Worm (Caenorhabditis elegans) whole organism, L4 larva: ENCODE results near the gene T02C12.5.

ENCODE experiments used
- D1046.2 ChIP-seq: fragments of 200-800 bp; sonication (Bioruptor generic); IDR thresholded peaks from 2 replicates; pipeline ENCODE4 v1.3.6; 2022; ENCODE audit warnings: missing genetic modification characterization, missing compliant biosample characterization
- F37D6.2 ChIP-seq: sonication (generic microtip); optimal IDR thresholded peaks from 2 replicates; lab custom pipeline; 2016; ENCODE audit warnings: mild to moderate bottlenecking, missing genetic modification characterization, missing compliant biosample characterization
- Y105C5A.15 ChIP-seq: fragments of 200-800 bp; sonication (Bioruptor generic); IDR thresholded peaks from 2 replicates; pipeline ENCODE4 v1.3.6; 2022; ENCODE audit warnings: missing genetic modification characterization, missing compliant biosample characterization
- Y48G9A.11 ChIP-seq: fragments of 200-800 bp; sonication (Bioruptor generic); IDR thresholded peaks from 2 replicates; pipeline ENCODE4 v1.3.6; 2022; ENCODE audit warnings: missing genetic modification reagents, missing genetic modification characterization, missing compliant biosample characterization
- ZK337.2 ChIP-seq: fragments of 200-800 bp; sonication (Bioruptor generic); IDR thresholded peaks from 2 replicates; pipeline ENCODE4 v1.3.6; 2022; ENCODE audit warnings: missing genetic modification reagents, missing genetic modification characterization, missing compliant biosample characterization
- ama-1 ChIP-seq: fragments of 150-350 bp; optimal IDR thresholded peaks from 2 replicates; lab custom pipeline; 2014; ENCODE audit warnings: inconsistent platforms, mixed read lengths
- arid-1 ChIP-seq: fragments of 200-800 bp; sonication (Bioruptor generic); conservative IDR thresholded peaks from 2 replicates; pipeline ENCODE4 v1.3.6; 2022; ENCODE audit warnings: missing genetic modification reagents, missing genetic modification characterization, missing compliant biosample characterization
- attf-4 ChIP-seq: sonication (generic microtip); optimal IDR thresholded peaks from 3 replicates; lab custom pipeline; 2017; ENCODE audit warnings: missing biosample characterization, missing genetic modification characterization
- ceh-32 ChIP-seq: sonication (generic microtip); optimal IDR thresholded peaks from 2 replicates; lab custom pipeline; 2016; ENCODE audit warnings: mild to moderate bottlenecking, missing genetic modification characterization, missing compliant biosample characterization; ENCODE audit not compliant: poor library complexity
- ceh-62 ChIP-seq: sonication (generic microtip); optimal IDR thresholded peaks from 2 replicates; lab custom pipeline; 2017; ENCODE audit warnings: missing biosample characterization, missing genetic modification characterization
- ceh-82 ChIP-seq: sonication (generic microtip); optimal IDR thresholded peaks from 2 replicates; lab custom pipeline; 2017; ENCODE audit warnings: missing biosample characterization, missing genetic modification characterization
- ces-1 ChIP-seq: fragments of 150-350 bp; sonication (generic microtip); optimal IDR thresholded peaks from 4 replicates; lab custom pipeline; 2014; ENCODE audit warnings: missing biosample characterization, missing genetic modification reagents, missing genetic modification characterization
- daf-16 ChIP-seq, 3 experiments: sonication (generic microtip); optimal IDR thresholded peaks; 2 replicates each; lab custom pipeline; 2016 to 2017; ENCODE audit warnings: missing genetic modification characterization in 3 of 3, missing genetic modification reagents in 3 of 3, mild to moderate bottlenecking in 2 of 3, missing compliant biosample characterization in 2 of 3, missing biosample characterization in 1 of 3, moderate library complexity in 1 of 3
- daf-8 ChIP-seq: fragments of 200-800 bp; sonication (Bioruptor generic); IDR thresholded peaks from 2 replicates; pipeline ENCODE4 v1.3.6; 2022; ENCODE audit warnings: missing genetic modification characterization, missing compliant biosample characterization
- dmd-6 ChIP-seq: fragments of 200-800 bp; sonication (Bioruptor generic); IDR thresholded peaks from 2 replicates; pipeline ENCODE4 v1.3.6; 2022; ENCODE audit warnings: missing genetic modification reagents, missing genetic modification characterization, missing compliant biosample characterization
- dmd-9 ChIP-seq: fragments of 200-800 bp; sonication (Bioruptor generic); IDR thresholded peaks from 2 replicates; pipeline ENCODE4 v1.3.6; 2022; ENCODE audit warnings: missing genetic modification reagents, missing genetic modification characterization, missing compliant biosample characterization
- dpl-1 ChIP-seq: fragments of 150-350 bp; optimal IDR thresholded peaks from 2 replicates; lab custom pipeline; 2014; ENCODE audit warnings: missing biosample characterization, missing genetic modification reagents, missing genetic modification characterization
- dve-1 ChIP-seq: sonication (generic microtip); optimal IDR thresholded peaks from 2 replicates; lab custom pipeline; 2017; ENCODE audit warnings: antibody characterized with exemption, mild to moderate bottlenecking, missing genetic modification characterization, missing compliant biosample characterization; ENCODE audit not compliant: insufficient read depth
- egl-27 ChIP-seq: sonication (generic microtip); optimal IDR thresholded peaks from 3 replicates; lab custom pipeline; 2017; ENCODE audit warnings: missing biosample characterization, missing genetic modification reagents, missing genetic modification characterization
- egl-43 ChIP-seq: fragments of 200-800 bp; sonication (Bioruptor generic); IDR thresholded peaks from 2 replicates; pipeline ENCODE4 v1.3.6; 2022; ENCODE audit warnings: missing genetic modification reagents, missing genetic modification characterization, missing compliant biosample characterization
- hlh-11 ChIP-seq: fragments of 200-800 bp; sonication (Bioruptor generic); optimal IDR thresholded peaks from 2 replicates; lab custom pipeline; 2018; ENCODE audit warnings: mild to moderate bottlenecking, missing genetic modification characterization, missing compliant biosample characterization
- hlh-30 ChIP-seq: sonication (generic microtip); optimal IDR thresholded peaks from 2 replicates; lab custom pipeline; 2017; ENCODE audit warnings: antibody characterized with exemption, mild to moderate bottlenecking, missing genetic modification characterization, missing compliant biosample characterization; ENCODE audit not compliant: insufficient read depth
- lin-1 ChIP-seq: fragments of 200-800 bp; sonication (Bioruptor generic); IDR thresholded peaks from 2 replicates; pipeline ENCODE4 v1.3.6; 2022; ENCODE audit warnings: missing genetic modification reagents, missing genetic modification characterization, missing compliant biosample characterization
- lin-38 ChIP-seq: fragments of 200-800 bp; sonication (Bioruptor generic); IDR thresholded peaks from 2 replicates; pipeline ENCODE4 v1.3.6; 2022; ENCODE audit warnings: missing genetic modification reagents, missing genetic modification characterization, missing compliant biosample characterization
- lin-39 ChIP-seq: fragments of 150-350 bp; optimal IDR thresholded peaks from 2 replicates; lab custom pipeline; 2014; ENCODE audit warnings: missing biosample characterization, missing genetic modification reagents, missing genetic modification characterization
- lsy-2 ChIP-seq, 2 experiments: fragments of 150-350 bp in 1 of 2; sonication (generic microtip) in 1 of 2; optimal IDR thresholded peaks; 2 replicates each; lab custom pipeline; 2014 to 2017; ENCODE audit warnings: missing biosample characterization in 2 of 2, missing genetic modification characterization in 2 of 2
- mdl-1 ChIP-seq, 2 experiments: fragments of 150-350 bp in 1 of 2; sonication (generic microtip) in 1 of 2; optimal IDR thresholded peaks; 2 replicates each; lab custom pipeline; 2014 to 2017; ENCODE audit warnings: missing biosample characterization in 2 of 2, missing genetic modification characterization in 2 of 2
- mes-2 ChIP-seq: sonication (generic microtip); optimal IDR thresholded peaks from 2 replicates; lab custom pipeline; 2016; ENCODE audit warnings: missing genotype, mild to moderate bottlenecking, missing genetic modification characterization, missing compliant biosample characterization; ENCODE audit not compliant: poor library complexity, severe bottlenecking
- nhr-10 ChIP-seq: fragments of 150-350 bp; optimal IDR thresholded peaks from 2 replicates; lab custom pipeline; 2014; ENCODE audit warnings: missing biosample characterization, missing genetic modification characterization
- nhr-102 ChIP-seq: sonication (generic microtip); optimal IDR thresholded peaks from 2 replicates; lab custom pipeline; 2016; ENCODE audit warnings: mild to moderate bottlenecking, missing genetic modification characterization, moderate library complexity, missing compliant biosample characterization
- nhr-237 ChIP-seq: sonication (generic microtip); optimal IDR thresholded peaks from 2 replicates; lab custom pipeline; 2017; ENCODE audit warnings: missing biosample characterization, missing genetic modification characterization
- nhr-41 ChIP-seq: fragments of 200-800 bp; sonication (Bioruptor generic); IDR thresholded peaks from 2 replicates; pipeline ENCODE4 v1.3.6; 2022; ENCODE audit warnings: missing genetic modification reagents, missing genetic modification characterization, missing compliant biosample characterization
- nhr-48 ChIP-seq: sonication (generic microtip); optimal IDR thresholded peaks from 2 replicates; lab custom pipeline; 2016; ENCODE audit warnings: mild to moderate bottlenecking, missing genetic modification characterization, missing compliant biosample characterization
- nhr-6 ChIP-seq: fragments of 150-350 bp; optimal IDR thresholded peaks from 2 replicates; lab custom pipeline; 2014; ENCODE audit warnings: missing biosample characterization, missing genetic modification characterization
- nhr-76 ChIP-seq: fragments of 150-350 bp; optimal IDR thresholded peaks from 2 replicates; lab custom pipeline; 2014; ENCODE audit warnings: missing biosample characterization, missing genetic modification characterization
- php-3 ChIP-seq: fragments of 200-800 bp; sonication (Bioruptor generic); IDR thresholded peaks from 2 replicates; pipeline ENCODE4 v1.3.6; 2022; ENCODE audit warnings: missing genetic modification reagents, missing genetic modification characterization, missing compliant biosample characterization
- pqm-1 ChIP-seq: sonication (generic microtip); optimal IDR thresholded peaks from 2 replicates; lab custom pipeline; 2017; ENCODE audit warnings: missing biosample characterization, missing genetic modification characterization
- sdz-12 ChIP-seq: fragments of 200-800 bp; sonication (Bioruptor generic); optimal IDR thresholded peaks from 2 replicates; lab custom pipeline; 2018; ENCODE audit warnings: mild to moderate bottlenecking, missing genetic modification characterization, missing compliant biosample characterization
- set-16 ChIP-seq: fragments of 200-800 bp; sonication (Bioruptor generic); IDR thresholded peaks from 2 replicates; pipeline ENCODE4 v1.3.6; 2022; ENCODE audit warnings: missing genetic modification reagents, missing genetic modification characterization, missing compliant biosample characterization
- skn-1 ChIP-seq: fragments of 150-350 bp; optimal IDR thresholded peaks from 2 replicates; lab custom pipeline; 2014; ENCODE audit warnings: missing biosample characterization, missing genetic modification characterization
- snpc-4 ChIP-seq: fragments of 150-350 bp; optimal IDR thresholded peaks from 2 replicates; lab custom pipeline; 2014; ENCODE audit warnings: missing biosample characterization, missing genetic modification characterization
- spr-1 ChIP-seq: sonication (generic microtip); optimal IDR thresholded peaks from 2 replicates; lab custom pipeline; 2016; ENCODE audit warnings: mild to moderate bottlenecking, missing genetic modification characterization, missing compliant biosample characterization
- spr-3 ChIP-seq: fragments of 200-800 bp; sonication (Bioruptor generic); optimal IDR thresholded peaks from 2 replicates; lab custom pipeline; 2018; ENCODE audit warnings: mild to moderate bottlenecking, missing genetic modification characterization, missing compliant biosample characterization
- tag-97 ChIP-seq: fragments of 200-800 bp; sonication (Bioruptor generic); IDR thresholded peaks from 2 replicates; pipeline ENCODE4 v1.3.6; 2022; ENCODE audit warnings: missing genetic modification characterization, missing compliant biosample characterization
- unc-130 ChIP-seq: sonication (generic microtip); optimal IDR thresholded peaks from 2 replicates; lab custom pipeline; 2016; ENCODE audit warnings: missing genetic modification reagents, missing genetic modification characterization, missing compliant biosample characterization
- unc-39 ChIP-seq: sonication (generic microtip); optimal IDR thresholded peaks from 2 replicates; lab custom pipeline; 2017; ENCODE audit warnings: missing biosample characterization, missing genetic modification characterization
- unc-62 ChIP-seq, 3 experiments: fragments of 150-350 bp in 1 of 3; sonication (generic microtip); optimal IDR thresholded peaks in 2 of 3; peaks in 1 of 3; 1 replicate in 1 of 3; 2 replicates in 2 of 3; lab custom pipeline; 2014 to 2017; ENCODE audit warnings: missing biosample characterization in 3 of 3, missing genetic modification characterization in 3 of 3, missing genetic modification reagents in 3 of 3, missing genotype in 1 of 3
- zip-2 ChIP-seq: fragments of 150-350 bp; optimal IDR thresholded peaks from 2 replicates; lab custom pipeline; 2014; ENCODE audit warnings: missing biosample characterization, missing genetic modification characterization
- ztf-11 ChIP-seq: fragments of 150-350 bp; optimal IDR thresholded peaks from 2 replicates; lab custom pipeline; 2014; ENCODE audit warnings: missing biosample characterization, missing genetic modification characterization

Gene T02C12.5

ce11 chrIII:4039775-4040174 is 11.8 kb upstream of the T02C12.5 start (continued):
- TF ChIP-seq lsy-2 (tag; optimal IDR thresholded peaks at IDR 0.05; lab: Kevin White, UChicago): no peak
- no peak for TF ChIP-seq nhr-10
- no peak for TF ChIP-seq dpl-1
- TF ChIP-seq skn-1 (tag; lab: Kevin White, UChicago): no peak
- no peak for TF ChIP-seq snpc-4 (tag; lab: Kevin White, UChicago)
- TF ChIP-seq spr-1 (tag; lab: Kevin White, UChicago): no peak
- TF ChIP-seq lin-1 (GFP tag; lab: Robert Waterston, UW): no peak
- TF ChIP-seq unc-39 (tag; lab: Kevin White, UChicago): no peak
- no peak for TF ChIP-seq nhr-76 (tag; lab: Kevin White, UChicago)
- TF ChIP-seq Y48G9A.11 (GFP tag; lab: Robert Waterston, UW): no peak
- no peak for TF ChIP-seq ZK337.2 (GFP tag; lab: Robert Waterston, UW)
- TF ChIP-seq nhr-6 (tag; lab: Kevin White, UChicago): no peak
- TF ChIP-seq pqm-1 (tag; lab: Kevin White, UChicago): peak; percentile 99
- peak in 1 of 2 experiments; percentile 35 for TF ChIP-seq unc-62 (GFP tag; optimal IDR thresholded peaks at IDR 0.05 in 1 of 2; lab: Kevin White, UChicago)
- TF ChIP-seq unc-62 (tag; optimal IDR thresholded peaks at IDR 0.05; lab: Kevin White, UChicago): no peak
- no peak for TF ChIP-seq nhr-48
- no peak for TF ChIP-seq egl-43 (GFP tag; lab: Robert Waterston, UW)
- TF ChIP-seq lin-38 (GFP tag; lab: Robert Waterston, UW): no peak
- no peak for TF ChIP-seq hlh-30 (tag; lab: Kevin White, UChicago)
- no peak for TF ChIP-seq sdz-12 (GFP tag; lab: Kevin White, UChicago)
- TF ChIP-seq daf-16 (GFP tag; optimal IDR thresholded peaks at IDR 0.05; lab: Kevin White, UChicago): no peak
- peak; percentile 91 for TF ChIP-seq daf-16 (tag; optimal IDR thresholded peaks at IDR 0.05; lab: Kevin White, UChicago)
- peak; percentile 58 for TF ChIP-seq dmd-6 (GFP tag; lab: Robert Waterston, UW)
- no peak for TF ChIP-seq mes-2 (tag; lab: Kevin White, UChicago)
- no peak for TF ChIP-seq ces-1
- TF ChIP-seq egl-27: no peak
- TF ChIP-seq mdl-1 (tag; optimal IDR thresholded peaks at IDR 0.05; lab: Kevin White, UChicago): no peak
- no peak for TF ChIP-seq zip-2 (tag; lab: Kevin White, UChicago)
- no peak for TF ChIP-seq dmd-9 (GFP tag; lab: Robert Waterston, UW)
- TF ChIP-seq ztf-11 (tag; lab: Kevin White, UChicago): no peak
- TF ChIP-seq unc-130 (GFP tag; lab: Kevin White, UChicago): no peak

- TF ChIP-seq mes-2 (tag; lab: Kevin White, UChicago): peak; percentile 40
- no peak for TF ChIP-seq spr-1 (tag; lab: Kevin White, UChicago)
- TF ChIP-seq nhr-102: no peak
- TF ChIP-seq egl-43 (GFP tag; lab: Robert Waterston, UW): 0 out of 2 replicates have a peak, but pooled peaks have one; percentile 62
- peak; percentile 6 for TF ChIP-seq hlh-30 (tag; lab: Kevin White, UChicago)
- no peak for TF ChIP-seq dmd-9 (GFP tag; lab: Robert Waterston, UW)
- no peak for TF ChIP-seq lin-39 (tag; lab: Kevin White, UChicago)
- TF ChIP-seq nhr-237 (tag; lab: Kevin White, UChicago): no peak
- TF ChIP-seq nhr-41 (GFP tag; lab: Robert Waterston, UW): no peak
- TF ChIP-seq ceh-82 (tag; lab: Kevin White, UChicago): no peak
- no peak for TF ChIP-seq php-3 (GFP tag; lab: Robert Waterston, UW)
- TF ChIP-seq dve-1 (tag; lab: Kevin White, UChicago): no peak
- TF ChIP-seq arid-1 (GFP tag; lab: Robert Waterston, UW): 0 out of 2 replicates have a peak, but pooled peaks have one; percentile 31
- no peak for TF ChIP-seq daf-8 (GFP tag; lab: Robert Waterston, UW)
- TF ChIP-seq Y105C5A.15 (GFP tag; lab: Robert Waterston, UW): no peak
- TF ChIP-seq ceh-32 (tag; lab: Kevin White, UChicago): no peak
- TF ChIP-seq hlh-11: peak; percentile 64
- TF ChIP-seq ceh-62: no peak
- no peak for TF ChIP-seq ces-1
- TF ChIP-seq tag-97 (GFP tag; lab: Robert Waterston, UW): no peak
- TF ChIP-seq set-16 (GFP tag; lab: Robert Waterston, UW): peak; percentile 84
- no peak for TF ChIP-seq snpc-4 (tag; lab: Kevin White, UChicago)
- no peak for TF ChIP-seq F37D6.2
- TF ChIP-seq lsy-2 (tag; optimal IDR thresholded peaks at IDR 0.05; lab: Kevin White, UChicago): peak in 1 of 2 experiments; percentile 40
- TF ChIP-seq D1046.2 (GFP tag; lab: Robert Waterston, UW): no peak
- TF ChIP-seq unc-62 (GFP tag; optimal IDR thresholded peaks at IDR 0.05 in 1 of 2; lab: Kevin White, UChicago): no peak
- TF ChIP-seq unc-62 (tag; optimal IDR thresholded peaks at IDR 0.05; lab: Kevin White, UChicago): no peak
- no peak for TF ChIP-seq ama-1 (lab: Kevin White, UChicago)
- TF ChIP-seq spr-3 (GFP tag; lab: Kevin White, UChicago): no peak
- no peak for TF ChIP-seq attf-4
These were observed 9.4 kb upstream of the T02C12.5 start for ce11 chrIII:4037332-4037731.
